In genomic region chr3R:27069201-27069600, dm6 we compare ENCODE assay signal across 4 fruit fly cellular contexts.
A peak's percentile ranks its signal among the peaks of the same experiment; 100 is the strongest.
TF ChIP-seq lines count a peak whose summit lies in the region.

No protein-coding gene starts in this region.

- TF ChIP-seq CTCF in whole organism, embryonic (GFP tag; optimal IDR thresholded peaks at IDR 0.05; lab: Kevin White, UChicago) = no peak

TF ChIP-seq in whole organism, adult, 20 proteins besides CTCF, POLR2A, EP300 and RAD21:
- TF ChIP-seq CG11617 (GFP tag; optimal IDR thresholded peaks at IDR 0.05; lab: Kevin White, UChicago) (no peak), Crg-1 (GFP tag; optimal IDR thresholded peaks at IDR 0.05; lab: Kevin White, UChicago) (no peak), Hr96 (GFP tag; optimal IDR thresholded peaks at IDR 0.05; lab: Kevin White, UChicago) (no peak), CG7101 (tag; optimal IDR thresholded peaks at IDR 0.05; lab: Kevin White, UChicago) (no peak), kay (GFP tag; lab: Kevin White, UChicago; ENCODE audit: borderline replicate concordance) (peak; percentile 75)

TF ChIP-seq in whole organism, embryonic, 481 proteins besides CTCF, POLR2A, EP300 and RAD21 (continues in another document):
- TF ChIP-seq CG12659 (GFP tag; optimal IDR thresholded peaks at IDR 0.05; lab: Kevin White, UChicago) (no peak), ci (GFP tag; IDR thresholded peaks at IDR 0.05; lab: Robert Waterston, UW) (0 out of 3 replicates have a peak, but pooled peaks have one; percentile 11), Dek (tag; optimal IDR thresholded peaks at IDR 0.05; lab: Kevin White, UChicago) (no peak), pnt (GFP tag; optimal IDR thresholded peaks at IDR 0.05; lab: Kevin White, UChicago) (no peak), CG15514 (GFP tag; optimal IDR thresholded peaks at IDR 0.05; lab: Kevin White, UChicago) (peak; percentile 22), sc (optimal IDR thresholded peaks at IDR 0.05; lab: Kevin White, UChicago) (no peak), sc (GFP tag; optimal IDR thresholded peaks at IDR 0.05; lab: Kevin White, UChicago) (no peak), eve (GFP tag; optimal IDR thresholded peaks at IDR 0.05; lab: Kevin White, UChicago) (no peak), lab (GFP tag; optimal IDR thresholded peaks at IDR 0.05; lab: Kevin White, UChicago) (peak; percentile 2), CG11560 (tag; IDR thresholded peaks at IDR 0.05; lab: Robert Waterston, UW) (no peak), CG10959 (GFP tag; IDR thresholded peaks at IDR 0.05; lab: Robert Waterston, UW) (no peak), CG3838 (GFP tag; optimal IDR thresholded peaks at IDR 0.05; lab: Kevin White, UChicago) (no peak), sob (GFP tag; IDR thresholded peaks at IDR 0.05; lab: Robert Waterston, UW) (no peak), CG10274 (GFP tag; optimal IDR thresholded peaks at IDR 0.05; lab: Kevin White, UChicago) (peak; percentile 51), CG3407 (GFP tag; optimal IDR thresholded peaks at IDR 0.05; lab: Kevin White, UChicago) (no peak), CG33213 (GFP tag; optimal IDR thresholded peaks at IDR 0.05; lab: Kevin White, UChicago) (no peak), maf-S (GFP tag; optimal IDR thresholded peaks at IDR 0.05; lab: Kevin White, UChicago) (no peak), eyg (GFP tag; optimal IDR thresholded peaks at IDR 0.05; lab: Kevin White, UChicago) (no peak), CG7839 (tag; optimal IDR thresholded peaks at IDR 0.05; lab: Kevin White, UChicago) (no peak), Jarid2 (GFP tag; optimal IDR thresholded peaks at IDR 0.05; lab: Kevin White, UChicago) (no peak), corto (GFP tag; optimal IDR thresholded peaks at IDR 0.05; lab: Kevin White, UChicago) (no peak), CG42726 (GFP tag; IDR thresholded peaks at IDR 0.05; lab: Robert Waterston, UW; ENCODE audit: partially characterized antibody) (no peak), jigr1 (GFP tag; IDR thresholded peaks at IDR 0.05; lab: Robert Waterston, UW) (no peak), Aef1 (GFP tag; IDR thresholded peaks at IDR 0.05; lab: Robert Waterston, UW) (no peak), sna (GFP tag; IDR thresholded peaks at IDR 0.05; lab: Robert Waterston, UW; ENCODE audit: partially characterized antibody) (no peak), chn (GFP tag; optimal IDR thresholded peaks at IDR 0.05; lab: Kevin White, UChicago) (no peak), Med (GFP tag; lab: Kevin White, UChicago) (peak; percentile 72), exex (tag; optimal IDR thresholded peaks at IDR 0.05; lab: Kevin White, UChicago) (no peak), cad (GFP tag; optimal IDR thresholded peaks at IDR 0.05; lab: Kevin White, UChicago) (no peak), slp2 (GFP tag; optimal IDR thresholded peaks at IDR 0.05; lab: Kevin White, UChicago) (no peak)

TF ChIP-seq in whole organism, prepupa, 60 proteins besides CTCF, POLR2A, EP300 and RAD21:
- TF ChIP-seq Lpt (GFP tag; optimal IDR thresholded peaks at IDR 0.05; lab: Kevin White, UChicago) = no peak
- TF ChIP-seq CG6276 (GFP tag; optimal IDR thresholded peaks at IDR 0.05; lab: Kevin White, UChicago) = peak; percentile 37
- no peak for TF ChIP-seq Eip93F (GFP tag; optimal IDR thresholded peaks at IDR 0.05; lab: Kevin White, UChicago)
- TF ChIP-seq salr (GFP tag; optimal IDR thresholded peaks at IDR 0.05; lab: Kevin White, UChicago) = no peak
- no peak for TF ChIP-seq CG8632 (GFP tag; optimal IDR thresholded peaks at IDR 0.05; lab: Kevin White, UChicago)
- TF ChIP-seq vri (GFP tag; optimal IDR thresholded peaks at IDR 0.05; lab: Kevin White, UChicago) = no peak
- TF ChIP-seq fkh (GFP tag; optimal IDR thresholded peaks at IDR 0.05; lab: Kevin White, UChicago) = peak; percentile 73
- TF ChIP-seq CG8119 (GFP tag; IDR thresholded peaks at IDR 0.05; lab: Robert Waterston, UW) = 0 out of 3 replicates have a peak, but pooled peaks have one; percentile 23
- TF ChIP-seq Eip75B (GFP tag; optimal IDR thresholded peaks at IDR 0.05; lab: Kevin White, UChicago) = no peak
- TF ChIP-seq CG9139 (GFP tag; optimal IDR thresholded peaks at IDR 0.05; lab: Kevin White, UChicago) = peak; percentile 13
- peak; percentile 56 for TF ChIP-seq Ets96B (tag; optimal IDR thresholded peaks at IDR 0.05; lab: Kevin White, UChicago)
- peak; percentile 76 for TF ChIP-seq CG6163 (GFP tag; IDR thresholded peaks at IDR 0.05; lab: Robert Waterston, UW)
- TF ChIP-seq CG15336 (GFP tag; IDR thresholded peaks at IDR 0.05; lab: Robert Waterston, UW) = no peak; the same call in 1 of the 2 replicates
- peak; percentile 36 to 44 for TF ChIP-seq ss (GFP tag; optimal IDR thresholded peaks at IDR 0.05; lab: Kevin White, UChicago)
- TF ChIP-seq spab (GFP tag; optimal IDR thresholded peaks at IDR 0.05; lab: Kevin White, UChicago) = peak; percentile 56
- peak; percentile 57 for TF ChIP-seq dsx (GFP tag; optimal IDR thresholded peaks at IDR 0.05; lab: Kevin White, UChicago; ENCODE audit: poor library complexity, severe bottlenecking)
- peak; percentile 63 for TF ChIP-seq CG6808 (GFP tag; optimal IDR thresholded peaks at IDR 0.05; lab: Kevin White, UChicago)
- no peak for TF ChIP-seq CG11294 (GFP tag; IDR thresholded peaks at IDR 0.05; lab: Robert Waterston, UW)
- peak; percentile 26 for TF ChIP-seq CG16779 (tag; optimal IDR thresholded peaks at IDR 0.05; lab: Kevin White, UChicago)
- TF ChIP-seq eg (GFP tag; IDR thresholded peaks at IDR 0.05; lab: Robert Waterston, UW) = peak; percentile 59; the same call in 2 of the 3 replicates
- TF ChIP-seq CG3919 (GFP tag; optimal IDR thresholded peaks at IDR 0.05; lab: Kevin White, UChicago) = no peak
- peak; percentile 61 for TF ChIP-seq Eip78C (GFP tag; lab: Kevin White, UChicago)
- TF ChIP-seq Hr4 (GFP tag; optimal IDR thresholded peaks at IDR 0.05; lab: Kevin White, UChicago) = peak; percentile 3
- no peak for TF ChIP-seq Met (GFP tag; optimal IDR thresholded peaks at IDR 0.05; lab: Kevin White, UChicago)
- TF ChIP-seq CG1621 (tag; optimal IDR thresholded peaks at IDR 0.05; lab: Kevin White, UChicago) = peak; percentile 38

TF ChIP-seq in whole organism, pupa, 21 proteins besides CTCF, POLR2A, EP300 and RAD21:
- TF ChIP-seq CG15710 (tag; optimal IDR thresholded peaks at IDR 0.05; lab: Kevin White, UChicago) (no peak), CG12605 (GFP tag; IDR thresholded peaks at IDR 0.05; lab: Robert Waterston, UW) (peak; percentile 36; the same call in 1 of the 2 replicates), fd96Ca (GFP tag; IDR thresholded peaks at IDR 0.05; lab: Robert Waterston, UW) (peak; percentile 33; the same call in 1 of the 3 replicates), CG32121 (GFP tag; IDR thresholded peaks at IDR 0.05; lab: Robert Waterston, UW) (no peak), Snoo (tag; optimal IDR thresholded peaks at IDR 0.05; lab: Kevin White, UChicago) (no peak), CG14655 (GFP tag; optimal IDR thresholded peaks at IDR 0.05; lab: Kevin White, UChicago) (no peak), Pif1B (GFP tag; optimal IDR thresholded peaks at IDR 0.05; lab: Kevin White, UChicago) (no peak), CG8301 (tag; optimal IDR thresholded peaks at IDR 0.05; lab: Kevin White, UChicago) (no peak), CG10348 (GFP tag; IDR thresholded peaks at IDR 0.05; lab: Robert Waterston, UW) (no peak), Pif1A (GFP tag; optimal IDR thresholded peaks at IDR 0.05; lab: Kevin White, UChicago) (peak; percentile 44), EcR (GFP tag; optimal IDR thresholded peaks at IDR 0.05; lab: Kevin White, UChicago) (no peak), rn (GFP tag; IDR thresholded peaks at IDR 0.05; lab: Robert Waterston, UW) (no peak), CG8159 (tag; optimal IDR thresholded peaks at IDR 0.05; lab: Kevin White, UChicago) (peak; percentile 34), D1 (tag; optimal IDR thresholded peaks at IDR 0.05; lab: Kevin White, UChicago) (no peak), gl (tag; optimal IDR thresholded peaks at IDR 0.05; lab: Kevin White, UChicago) (peak; percentile 66), CG17806 (tag; optimal IDR thresholded peaks at IDR 0.05; lab: Kevin White, UChicago) (no peak), CG34367 (tag; optimal IDR thresholded peaks at IDR 0.05; lab: Kevin White, UChicago) (peak; percentile 57), CG13204 (GFP tag; optimal IDR thresholded peaks at IDR 0.05; lab: Kevin White, UChicago) (no peak), CG4496 (GFP tag; IDR thresholded peaks at IDR 0.05; lab: Robert Waterston, UW) (0 out of 3 replicates have a peak, but pooled peaks have one; percentile 33), Ets98B (GFP tag; IDR thresholded peaks at IDR 0.05; lab: Robert Waterston, UW) (peak; percentile 26; the same call in 1 of the 2 replicates), CG9948 (tag; optimal IDR thresholded peaks at IDR 0.05; lab: Kevin White, UChicago) (no peak)
TF ChIP-seq in whole organism, pupa: peak in this region for 8.
